Fruit fly (Drosophila melanogaster): ENCODE measurements around the gene CG17597.

DNA sequence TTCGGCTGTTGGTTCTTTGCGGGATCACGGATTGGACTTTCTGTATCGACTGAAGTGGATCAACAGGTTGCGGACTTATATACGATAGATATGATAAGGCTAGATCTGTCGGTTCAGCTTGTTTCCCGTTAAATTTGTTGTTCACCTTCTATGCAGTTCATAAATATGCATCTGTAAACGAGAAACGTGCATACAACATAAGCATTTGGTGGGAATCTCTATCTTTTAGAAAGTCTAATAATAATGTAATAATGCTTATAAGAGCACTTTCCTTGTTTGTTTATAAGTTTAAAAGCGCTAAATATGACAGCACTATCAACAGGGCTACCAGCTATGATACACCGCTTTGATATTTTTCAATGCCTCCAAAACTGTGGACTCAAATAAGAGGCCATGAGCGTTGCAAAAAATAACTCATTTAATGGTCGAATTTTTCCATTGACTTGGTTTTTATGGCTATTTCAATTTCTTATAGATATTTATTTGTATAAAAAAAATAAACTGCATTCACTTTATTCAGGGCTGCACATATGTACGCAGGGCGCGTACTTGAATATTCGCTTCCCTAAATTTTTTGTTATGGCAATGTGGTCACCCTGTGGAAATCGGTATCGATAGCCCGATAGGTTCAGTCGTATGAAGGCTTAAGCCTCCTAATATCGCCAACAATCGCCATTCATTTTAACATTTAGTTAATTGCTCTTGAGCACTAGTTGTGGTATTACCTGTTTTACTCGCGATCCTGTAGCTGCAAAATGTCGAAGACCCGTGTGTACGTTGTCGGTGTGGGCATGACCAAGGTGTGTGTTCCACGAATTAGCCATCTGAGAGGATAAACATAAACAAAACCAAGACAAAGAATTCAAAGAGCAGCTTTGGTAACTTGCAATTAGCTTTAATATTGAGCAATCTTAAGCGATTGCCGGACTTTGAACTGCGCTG lies at the start of gene CG17597, which contains the start of gene ScpX:
- TF ChIP-seq Rx (GFP tag; IDR thresholded peaks at IDR 0.05) (peak; percentile 7; the same call in 1 of the 2 replicates), sd (tag; optimal IDR thresholded peaks at IDR 0.05) (no peak), eve (GFP tag; optimal IDR thresholded peaks at IDR 0.05) (no peak), CG12071 (GFP tag; optimal IDR thresholded peaks at IDR 0.05) (peak; percentile 43), nerfin-2 (GFP tag; IDR thresholded peaks at IDR 0.05; ENCODE audit: partially characterized antibody) (peak; percentile 82), Elba2 (GFP tag; optimal IDR thresholded peaks at IDR 0.05) (peak; percentile 14), CG7357 (GFP tag; IDR thresholded peaks at IDR 0.05) (0 out of 3 replicates have a peak, but pooled peaks have one; percentile 28), prd (optimal IDR thresholded peaks at IDR 0.05) (no peak), prd (GFP tag; IDR thresholded peaks at IDR 0.05) (peak; percentile 69; the same call in 2 of the 3 replicates), pnt (GFP tag; optimal IDR thresholded peaks at IDR 0.05) (peak; percentile 58), CG4854 (GFP tag; optimal IDR thresholded peaks at IDR 0.05) (peak; percentile 39)

Data from whole organism, embryonic.